Fruit fly (Drosophila melanogaster): Measurements from ENCODE around the gene Ugt316A1.

The Ugt316A1 gene

DNA sequence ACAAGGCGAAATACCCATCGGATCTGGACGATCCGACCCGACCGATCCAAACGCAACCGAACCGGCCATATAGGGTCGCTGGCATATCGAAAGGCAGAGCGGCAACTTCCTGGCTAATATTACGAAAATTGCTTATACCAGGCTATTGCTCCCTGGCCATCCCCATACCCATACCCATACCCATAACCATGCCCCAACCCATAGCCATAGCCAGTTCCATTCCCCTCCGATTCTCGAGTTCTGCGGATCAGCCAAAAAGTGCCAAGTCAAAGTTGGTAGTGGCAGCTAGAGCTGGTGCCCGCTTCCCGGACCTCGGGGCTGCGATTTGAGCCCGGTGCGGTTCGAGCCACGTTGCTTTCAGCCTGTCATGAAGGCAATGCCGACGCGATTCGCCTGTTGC is 21.5 kb downstream of the Ugt316A1 start:
- peak; percentile 87 for TF ChIP-seq CG13204 (GFP tag; optimal IDR thresholded peaks at IDR 0.05)
- TF ChIP-seq EcR (GFP tag; optimal IDR thresholded peaks at IDR 0.05) = peak; percentile 96
- TF ChIP-seq fd96Ca (GFP tag; IDR thresholded peaks at IDR 0.05) = no peak
- TF ChIP-seq CG8159 (tag; optimal IDR thresholded peaks at IDR 0.05) = no peak
- TF ChIP-seq CG8301 (tag; optimal IDR thresholded peaks at IDR 0.05) = no peak
- no peak for TF ChIP-seq D1 (tag; optimal IDR thresholded peaks at IDR 0.05)

DNA sequence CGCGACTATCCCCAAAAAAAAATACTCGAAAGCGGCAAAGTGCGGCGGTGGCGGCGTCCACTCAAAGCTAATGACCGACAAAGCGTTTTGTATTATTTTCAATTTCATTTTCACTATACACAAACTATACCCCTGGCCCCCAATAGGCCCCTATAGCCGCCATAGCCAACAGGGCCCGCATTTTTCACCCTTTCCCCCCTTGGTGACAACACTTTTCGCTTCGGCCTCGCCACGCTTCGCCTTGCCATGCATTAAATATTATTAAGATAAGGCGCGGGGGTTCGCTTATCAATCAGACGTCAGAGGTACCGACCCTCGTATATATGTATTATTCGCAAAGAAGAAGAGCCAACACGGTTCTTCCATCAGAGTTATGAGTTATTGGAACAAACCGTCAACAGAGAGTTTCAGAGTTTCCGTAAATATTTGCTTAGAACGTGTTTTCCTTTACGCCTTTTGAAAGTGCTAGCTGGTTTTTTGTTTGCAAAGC is 22.4 kb downstream of the Ugt316A1 start:
- no peak for TF ChIP-seq Snoo (tag; optimal IDR thresholded peaks at IDR 0.05)
- TF ChIP-seq Pif1A (GFP tag; optimal IDR thresholded peaks at IDR 0.05) = peak; percentile 44
- TF ChIP-seq fd96Ca (GFP tag; IDR thresholded peaks at IDR 0.05) = no peak
- no peak for TF ChIP-seq CG10348 (GFP tag; IDR thresholded peaks at IDR 0.05)
- TF ChIP-seq CG14655 (GFP tag; optimal IDR thresholded peaks at IDR 0.05) = peak; percentile 28
- no peak for TF ChIP-seq EcR (GFP tag; optimal IDR thresholded peaks at IDR 0.05)
- peak; percentile 1 for TF ChIP-seq Pif1B (GFP tag; optimal IDR thresholded peaks at IDR 0.05)
- TF ChIP-seq CG15710 (tag; optimal IDR thresholded peaks at IDR 0.05) = no peak
- TF ChIP-seq CG13204 (GFP tag; optimal IDR thresholded peaks at IDR 0.05) = no peak
- TF ChIP-seq D1 (tag; optimal IDR thresholded peaks at IDR 0.05) = no peak
- TF ChIP-seq CG12605 (GFP tag; IDR thresholded peaks at IDR 0.05) = no peak
- TF ChIP-seq CG4496 (GFP tag; IDR thresholded peaks at IDR 0.05) = 0 out of 3 replicates have a peak, but pooled peaks have one; percentile 10
- no peak for TF ChIP-seq CG34367 (tag; optimal IDR thresholded peaks at IDR 0.05)
- TF ChIP-seq CG32121 (GFP tag; IDR thresholded peaks at IDR 0.05) = peak; percentile 48; the same call in 1 of the 2 replicates
- TF ChIP-seq Ets98B (GFP tag; IDR thresholded peaks at IDR 0.05) = no peak
- no peak for TF ChIP-seq gl (tag; optimal IDR thresholded peaks at IDR 0.05)
- no peak for TF ChIP-seq CG9948 (tag; optimal IDR thresholded peaks at IDR 0.05)
- TF ChIP-seq rn (GFP tag; IDR thresholded peaks at IDR 0.05) = no peak
- TF ChIP-seq CG8301 (tag; optimal IDR thresholded peaks at IDR 0.05) = no peak
- TF ChIP-seq CG8159 (tag; optimal IDR thresholded peaks at IDR 0.05) = no peak
- TF ChIP-seq CG17806 (tag; optimal IDR thresholded peaks at IDR 0.05) = no peak

dm6 chr3L:19037051-19037450 is 25.6 kb downstream of the Ugt316A1 start:
- no peak for TF ChIP-seq CG8301 (tag; optimal IDR thresholded peaks at IDR 0.05)
- no peak for TF ChIP-seq rn (GFP tag; IDR thresholded peaks at IDR 0.05)
- no peak for TF ChIP-seq CG9948 (tag; optimal IDR thresholded peaks at IDR 0.05)
- no peak for TF ChIP-seq CG13204 (GFP tag; optimal IDR thresholded peaks at IDR 0.05)
- TF ChIP-seq Pif1B (GFP tag; optimal IDR thresholded peaks at IDR 0.05) = no peak
- no peak for TF ChIP-seq Snoo (tag; optimal IDR thresholded peaks at IDR 0.05)
- TF ChIP-seq CG12605 (GFP tag; IDR thresholded peaks at IDR 0.05) = no peak
- no peak for TF ChIP-seq CG14655 (GFP tag; optimal IDR thresholded peaks at IDR 0.05)
- TF ChIP-seq CG32121 (GFP tag; IDR thresholded peaks at IDR 0.05) = no peak

DNA sequence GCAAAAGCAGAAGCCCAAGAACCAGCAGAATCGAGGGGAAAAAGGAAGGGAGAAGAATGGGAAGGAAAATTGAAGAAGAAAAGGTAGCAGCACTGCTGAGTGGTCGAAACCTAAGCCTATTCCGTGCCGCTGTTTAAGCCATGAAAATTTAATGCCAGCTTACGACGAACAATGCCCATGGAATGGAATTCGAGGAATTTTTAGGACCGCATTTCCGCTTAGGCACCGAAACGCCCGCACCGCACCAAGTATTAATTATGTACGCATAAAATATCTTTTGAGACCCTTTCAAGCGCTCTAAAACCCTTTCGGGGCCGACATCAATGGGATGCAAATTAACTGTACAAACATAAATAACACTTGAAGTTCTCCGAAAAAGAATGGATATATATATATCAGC is 26.5 kb downstream of the Ugt316A1 start:
- TF ChIP-seq D1 (tag; optimal IDR thresholded peaks at IDR 0.05) (no peak), fd96Ca (GFP tag; IDR thresholded peaks at IDR 0.05) (no peak), rn (GFP tag; IDR thresholded peaks at IDR 0.05) (no peak), CG13204 (GFP tag; optimal IDR thresholded peaks at IDR 0.05) (no peak), Pif1A (GFP tag; optimal IDR thresholded peaks at IDR 0.05) (no peak), CG8301 (tag; optimal IDR thresholded peaks at IDR 0.05) (no peak), gl (tag; optimal IDR thresholded peaks at IDR 0.05) (no peak), CG4496 (GFP tag; IDR thresholded peaks at IDR 0.05) (no peak), CG17806 (tag; optimal IDR thresholded peaks at IDR 0.05) (no peak), Pif1B (GFP tag; optimal IDR thresholded peaks at IDR 0.05) (no peak), Ets98B (GFP tag; IDR thresholded peaks at IDR 0.05) (no peak), CG14655 (GFP tag; optimal IDR thresholded peaks at IDR 0.05) (no peak), CG15710 (tag; optimal IDR thresholded peaks at IDR 0.05) (no peak), CG32121 (GFP tag; IDR thresholded peaks at IDR 0.05) (no peak), CG12605 (GFP tag; IDR thresholded peaks at IDR 0.05) (no peak)

DNA sequence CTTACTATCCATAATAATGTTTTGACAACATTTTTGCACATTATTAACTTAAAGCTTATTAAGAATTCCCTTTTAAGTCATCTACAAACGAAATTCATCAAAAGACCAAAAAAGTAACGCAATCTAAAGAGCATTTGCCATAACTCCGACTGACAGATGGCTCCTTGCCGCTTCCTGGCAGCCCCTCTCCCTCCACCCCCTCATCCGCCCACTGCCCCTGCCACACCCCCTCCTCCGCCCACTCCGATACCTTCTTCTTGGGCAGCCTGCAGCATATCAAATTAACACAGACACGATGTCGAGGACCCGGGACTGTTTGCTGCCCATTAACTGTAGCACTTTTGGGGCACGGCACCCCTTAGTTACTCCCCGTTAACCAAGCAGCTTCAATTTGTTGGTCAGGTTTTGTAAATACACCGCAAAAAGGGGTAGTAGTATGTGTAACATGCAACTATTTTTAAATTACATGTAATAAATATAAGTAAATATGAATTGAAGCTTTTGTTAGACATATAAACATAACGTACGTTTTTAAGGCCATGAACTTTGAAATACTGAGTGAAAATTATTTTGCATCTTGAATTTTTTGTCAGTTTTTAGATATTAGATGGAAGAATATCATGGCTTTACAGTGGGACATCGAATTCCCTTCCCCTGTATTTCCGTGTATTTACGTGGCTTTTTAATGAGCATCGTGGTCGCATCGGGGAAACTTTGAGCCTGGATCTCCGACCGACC is 27.3 kb downstream of the Ugt316A1 start:
- peak; percentile 17 for TF ChIP-seq CG8301 (tag; optimal IDR thresholded peaks at IDR 0.05)
- peak; percentile 49 for TF ChIP-seq CG9948 (tag; optimal IDR thresholded peaks at IDR 0.05)
- no peak for TF ChIP-seq fd96Ca (GFP tag; IDR thresholded peaks at IDR 0.05)
- TF ChIP-seq rn (GFP tag; IDR thresholded peaks at IDR 0.05) = no peak
- TF ChIP-seq Snoo (tag; optimal IDR thresholded peaks at IDR 0.05) = peak; percentile 44
- peak; percentile 0 for TF ChIP-seq Pif1A (GFP tag; optimal IDR thresholded peaks at IDR 0.05)
- TF ChIP-seq Ets98B (GFP tag; IDR thresholded peaks at IDR 0.05) = no peak
- TF ChIP-seq CG15710 (tag; optimal IDR thresholded peaks at IDR 0.05) = peak; percentile 25
- peak; percentile 52 for TF ChIP-seq CG17806 (tag; optimal IDR thresholded peaks at IDR 0.05)
- peak; percentile 66 for TF ChIP-seq CG8159 (tag; optimal IDR thresholded peaks at IDR 0.05)
- peak; percentile 13 for TF ChIP-seq D1 (tag; optimal IDR thresholded peaks at IDR 0.05)
- no peak for TF ChIP-seq EcR (GFP tag; optimal IDR thresholded peaks at IDR 0.05)
- no peak for TF ChIP-seq Pif1B (GFP tag; optimal IDR thresholded peaks at IDR 0.05)
- TF ChIP-seq CG34367 (tag; optimal IDR thresholded peaks at IDR 0.05) = peak; percentile 15
- no peak for TF ChIP-seq gl (tag; optimal IDR thresholded peaks at IDR 0.05)
- TF ChIP-seq CG14655 (GFP tag; optimal IDR thresholded peaks at IDR 0.05) = peak; percentile 35
- TF ChIP-seq CG32121 (GFP tag; IDR thresholded peaks at IDR 0.05) = no peak
